Worm (Caenorhabditis elegans) whole organism, L4 larva: ENCODE measurements around the gene C54F6.12.
A peak's percentile ranks its signal among the peaks of the same experiment; 100 is the strongest.

ENCODE experiments used
- R02D3.7 ChIP-seq: fragments of 150-350 bp; sonication (generic microtip); optimal IDR thresholded peaks from 3 replicates; lab custom pipeline; 2014; ENCODE audit warnings: missing biosample characterization, missing genetic modification characterization
- Y105C5A.15 ChIP-seq: fragments of 200-800 bp; sonication (Bioruptor generic); IDR thresholded peaks from 2 replicates; pipeline ENCODE4 v1.3.6; 2022; ENCODE audit warnings: missing genetic modification characterization, missing compliant biosample characterization
- Y5F2A.4 ChIP-seq: fragments of 200-800 bp; sonication (Bioruptor generic); optimal IDR thresholded peaks from 2 replicates; lab custom pipeline; 2018; ENCODE audit warnings: mild to moderate bottlenecking, missing genetic modification characterization, missing compliant biosample characterization
- Y75B8A.6 ChIP-seq: fragments of 200-800 bp; sonication (Bioruptor generic); IDR thresholded peaks from 2 replicates; pipeline ENCODE4 v1.3.6; 2022; ENCODE audit warnings: missing genetic modification reagents, missing genetic modification characterization, missing compliant biosample characterization
- ZK337.2 ChIP-seq: fragments of 200-800 bp; sonication (Bioruptor generic); IDR thresholded peaks from 2 replicates; pipeline ENCODE4 v1.3.6; 2022; ENCODE audit warnings: missing genetic modification reagents, missing genetic modification characterization, missing compliant biosample characterization
- ZK546.5 ChIP-seq, 2 experiments: sonication (generic microtip); optimal IDR thresholded peaks; 2 replicates each; lab custom pipeline; 2017; ENCODE audit warnings: missing biosample characterization in 2 of 2, missing genetic modification characterization in 2 of 2
- ama-1 ChIP-seq: fragments of 150-350 bp; optimal IDR thresholded peaks from 2 replicates; lab custom pipeline; 2014; ENCODE audit warnings: inconsistent platforms, mixed read lengths
- arid-1 ChIP-seq: fragments of 200-800 bp; sonication (Bioruptor generic); conservative IDR thresholded peaks from 2 replicates; pipeline ENCODE4 v1.3.6; 2022; ENCODE audit warnings: missing genetic modification reagents, missing genetic modification characterization, missing compliant biosample characterization
- ceh-20 ChIP-seq: fragments of 200-800 bp; sonication (Bioruptor generic); IDR thresholded peaks from 2 replicates; pipeline ENCODE4 v1.3.6; 2022; ENCODE audit warnings: missing genetic modification reagents, missing genetic modification characterization, missing compliant biosample characterization
- ceh-32 ChIP-seq: sonication (generic microtip); optimal IDR thresholded peaks from 2 replicates; lab custom pipeline; 2016; ENCODE audit warnings: mild to moderate bottlenecking, missing genetic modification characterization, missing compliant biosample characterization; ENCODE audit not compliant: poor library complexity
- ceh-82 ChIP-seq: sonication (generic microtip); optimal IDR thresholded peaks from 2 replicates; lab custom pipeline; 2017; ENCODE audit warnings: missing biosample characterization, missing genetic modification characterization
- ctbp-1 ChIP-seq: fragments of 200-800 bp; sonication (Bioruptor generic); IDR thresholded peaks from 2 replicates; pipeline ENCODE4 v1.3.6; 2022; ENCODE audit warnings: missing genetic modification reagents, missing genetic modification characterization, missing compliant biosample characterization
- daf-16 ChIP-seq, 3 experiments: sonication (generic microtip); optimal IDR thresholded peaks; 2 replicates each; lab custom pipeline; 2016 to 2017; ENCODE audit warnings: missing genetic modification characterization in 3 of 3, missing genetic modification reagents in 3 of 3, mild to moderate bottlenecking in 2 of 3, missing compliant biosample characterization in 2 of 3, missing biosample characterization in 1 of 3, moderate library complexity in 1 of 3
- dmd-8 ChIP-seq: fragments of 200-800 bp; sonication (Bioruptor generic); IDR thresholded peaks from 2 replicates; pipeline ENCODE4 v1.3.6; 2022; ENCODE audit warnings: missing genetic modification characterization, missing compliant biosample characterization
- dpl-1 ChIP-seq: fragments of 150-350 bp; optimal IDR thresholded peaks from 2 replicates; lab custom pipeline; 2014; ENCODE audit warnings: missing biosample characterization, missing genetic modification reagents, missing genetic modification characterization
- duxl-1 ChIP-seq: sonication (generic microtip); optimal IDR thresholded peaks from 2 replicates; lab custom pipeline; 2016; ENCODE audit warnings: mild to moderate bottlenecking, missing genetic modification characterization, moderate library complexity, missing compliant biosample characterization; ENCODE audit not compliant: poor library complexity
- fkh-10 ChIP-seq: fragments of 150-350 bp; optimal IDR thresholded peaks from 2 replicates; lab custom pipeline; 2014; ENCODE audit warnings: missing biosample characterization, missing genetic modification reagents, missing genetic modification characterization
- fos-1 ChIP-seq: fragments of 150-350 bp; optimal IDR thresholded peaks from 2 replicates; lab custom pipeline; 2014; ENCODE audit warnings: missing biosample characterization, missing genetic modification characterization
- gei-8 ChIP-seq: fragments of 200-800 bp; sonication (Bioruptor generic); optimal IDR thresholded peaks from 2 replicates; lab custom pipeline; 2018; ENCODE audit warnings: mild to moderate bottlenecking, missing genetic modification characterization, missing compliant biosample characterization
- hmg-1.1 ChIP-seq: fragments of 200-800 bp; sonication (Bioruptor generic); IDR thresholded peaks from 2 replicates; pipeline ENCODE4 v1.3.6; 2022; ENCODE audit warnings: missing genetic modification reagents, missing genetic modification characterization, missing compliant biosample characterization
- lin-1 ChIP-seq: fragments of 200-800 bp; sonication (Bioruptor generic); IDR thresholded peaks from 2 replicates; pipeline ENCODE4 v1.3.6; 2022; ENCODE audit warnings: missing genetic modification reagents, missing genetic modification characterization, missing compliant biosample characterization
- lin-15B ChIP-seq: fragments of 150-350 bp; sonication (generic microtip); optimal IDR thresholded peaks from 3 replicates; lab custom pipeline; 2014; ENCODE audit warnings: missing biosample characterization, missing genetic modification characterization
- lir-3 ChIP-seq: sonication (generic microtip); optimal IDR thresholded peaks from 2 replicates; lab custom pipeline; 2016; ENCODE audit warnings: mild to moderate bottlenecking, missing genetic modification characterization, missing compliant biosample characterization
- mdl-1 ChIP-seq, 2 experiments: fragments of 150-350 bp in 1 of 2; sonication (generic microtip) in 1 of 2; optimal IDR thresholded peaks; 2 replicates each; lab custom pipeline; 2014 to 2017; ENCODE audit warnings: missing biosample characterization in 2 of 2, missing genetic modification characterization in 2 of 2
- mdt-29 ChIP-seq: fragments of 200-800 bp; sonication (Bioruptor generic); IDR thresholded peaks from 2 replicates; pipeline ENCODE4 v1.3.6; 2022; ENCODE audit warnings: missing genetic modification reagents, missing genetic modification characterization, missing compliant biosample characterization
- mxl-2 ChIP-seq: fragments of 200-800 bp; sonication (Bioruptor generic); conservative IDR thresholded peaks from 2 replicates; pipeline ENCODE4 v1.3.6; 2022; ENCODE audit warnings: missing genetic modification reagents, missing genetic modification characterization, missing compliant biosample characterization
- nhr-10 ChIP-seq: fragments of 150-350 bp; optimal IDR thresholded peaks from 2 replicates; lab custom pipeline; 2014; ENCODE audit warnings: missing biosample characterization, missing genetic modification characterization
- nhr-25 ChIP-seq: sonication (generic microtip); optimal IDR thresholded peaks from 2 replicates; lab custom pipeline; 2017; ENCODE audit warnings: missing genetic modification characterization, mild to moderate bottlenecking, missing compliant biosample characterization, antibody characterized with exemption, moderate library complexity, borderline replicate concordance; ENCODE audit not compliant: insufficient read depth
- nhr-28 ChIP-seq: fragments of 150-350 bp; optimal IDR thresholded peaks from 2 replicates; lab custom pipeline; 2014; ENCODE audit warnings: missing biosample characterization, missing genetic modification characterization
- nhr-48 ChIP-seq: sonication (generic microtip); optimal IDR thresholded peaks from 2 replicates; lab custom pipeline; 2016; ENCODE audit warnings: mild to moderate bottlenecking, missing genetic modification characterization, missing compliant biosample characterization
- nhr-77 ChIP-seq: fragments of 150-350 bp; optimal IDR thresholded peaks from 2 replicates; lab custom pipeline; 2014; ENCODE audit warnings: missing biosample characterization, missing genetic modification characterization
- saeg-2 ChIP-seq: fragments of 200-800 bp; sonication (Bioruptor generic); IDR thresholded peaks from 2 replicates; pipeline ENCODE4 v1.3.6; 2022; ENCODE audit warnings: missing genetic modification reagents, missing genetic modification characterization, missing compliant biosample characterization
- sdz-12 ChIP-seq: fragments of 200-800 bp; sonication (Bioruptor generic); optimal IDR thresholded peaks from 2 replicates; lab custom pipeline; 2018; ENCODE audit warnings: mild to moderate bottlenecking, missing genetic modification characterization, missing compliant biosample characterization
- skn-1 ChIP-seq: fragments of 150-350 bp; optimal IDR thresholded peaks from 2 replicates; lab custom pipeline; 2014; ENCODE audit warnings: missing biosample characterization, missing genetic modification characterization
- spr-3 ChIP-seq: fragments of 200-800 bp; sonication (Bioruptor generic); optimal IDR thresholded peaks from 2 replicates; lab custom pipeline; 2018; ENCODE audit warnings: mild to moderate bottlenecking, missing genetic modification characterization, missing compliant biosample characterization
- tag-97 ChIP-seq: fragments of 200-800 bp; sonication (Bioruptor generic); IDR thresholded peaks from 2 replicates; pipeline ENCODE4 v1.3.6; 2022; ENCODE audit warnings: missing genetic modification characterization, missing compliant biosample characterization
- unc-62 ChIP-seq, 3 experiments: fragments of 150-350 bp in 1 of 3; sonication (generic microtip); optimal IDR thresholded peaks in 2 of 3; peaks in 1 of 3; 1 replicate in 1 of 3; 2 replicates in 2 of 3; lab custom pipeline; 2014 to 2017; ENCODE audit warnings: missing biosample characterization in 3 of 3, missing genetic modification characterization in 3 of 3, missing genetic modification reagents in 3 of 3, missing genotype in 1 of 3
- zip-11 ChIP-seq: fragments of 200-800 bp; sonication (Bioruptor generic); IDR thresholded peaks from 2 replicates; pipeline ENCODE4 v1.3.6; 2022; ENCODE audit warnings: missing genetic modification characterization, missing compliant biosample characterization

Gene C54F6.12

ce11 chrV:7547479-7547878 lies 9.6 kb upstream of the C54F6.12 start, which contains the start of gene ftn-1:
Gene ftn-1, minus strand, starts transcription at chrV:7547579.
- TF ChIP-seq fkh-10 = no peak
- no peak for TF ChIP-seq sdz-12 (GFP tag; lab: Kevin White, UChicago)
- TF ChIP-seq Y105C5A.15 (GFP tag; lab: Robert Waterston, UW) = no peak
- no peak for TF ChIP-seq dpl-1 (GFP tag; lab: Kevin White, UChicago)
- no peak for TF ChIP-seq lir-3 (tag; lab: Kevin White, UChicago)
- TF ChIP-seq nhr-48 (tag; lab: Kevin White, UChicago) = no peak
- TF ChIP-seq mdt-29 = no peak
- no peak for TF ChIP-seq ctbp-1 (GFP tag; lab: Robert Waterston, UW)
- no peak for TF ChIP-seq ceh-20 (GFP tag; lab: Robert Waterston, UW)
- no peak for TF ChIP-seq lin-15B (tag; lab: Kevin White, UChicago)
- TF ChIP-seq hmg-1.1 (GFP tag; lab: Robert Waterston, UW) = no peak
- TF ChIP-seq unc-62 (GFP tag; optimal IDR thresholded peaks at IDR 0.05 in 1 of 2; lab: Kevin White, UChicago) = peak in 1 of 2 experiments; percentile 48
- TF ChIP-seq unc-62 (tag; optimal IDR thresholded peaks at IDR 0.05; lab: Kevin White, UChicago) = no peak
- peak; percentile 37 for TF ChIP-seq ama-1
- TF ChIP-seq mxl-2 (GFP tag; lab: Robert Waterston, UW) = no peak
- TF ChIP-seq ceh-82 (tag; lab: Kevin White, UChicago) = no peak
- no peak for TF ChIP-seq dmd-8 (GFP tag; lab: Robert Waterston, UW)
- no peak for TF ChIP-seq duxl-1
- TF ChIP-seq daf-16 (GFP tag; optimal IDR thresholded peaks at IDR 0.05; lab: Kevin White, UChicago) = no peak
- peak; percentile 74 for TF ChIP-seq daf-16 (tag; optimal IDR thresholded peaks at IDR 0.05; lab: Kevin White, UChicago)

- TF ChIP-seq nhr-10 (tag; lab: Kevin White, UChicago) (no peak), nhr-77 (tag; lab: Kevin White, UChicago) (no peak), nhr-28 (no peak)
These were observed 7.3 kb upstream of the C54F6.12 start, which contains the start of the genes C54F6.19 and nhx-3 for ce11 chrV:7545187-7545586. Gene C54F6.19, plus strand, starts transcription at chrV:7545487. Gene nhx-3, minus strand, starts transcription at chrV:7545523.

- TF ChIP-seq nhr-48 (tag; lab: Kevin White, UChicago) (peak; percentile 79), Y75B8A.6 (GFP tag; lab: Robert Waterston, UW) (no peak), nhr-28 (peak; percentile 10), spr-3 (no peak), saeg-2 (GFP tag; lab: Robert Waterston, UW) (no peak), dpl-1 (GFP tag; lab: Kevin White, UChicago) (no peak), nhr-25 (tag; lab: Kevin White, UChicago) (no peak), Y105C5A.15 (GFP tag; lab: Robert Waterston, UW) (no peak), R02D3.7 (no peak), duxl-1 (no peak), unc-62 (GFP tag; optimal IDR thresholded peaks at IDR 0.05 in 1 of 2; lab: Kevin White, UChicago) (peak in 1 of 2 experiments; percentile 87), unc-62 (tag; optimal IDR thresholded peaks at IDR 0.05; lab: Kevin White, UChicago) (no peak), skn-1 (tag; lab: Kevin White, UChicago) (no peak), Y5F2A.4 (GFP tag; lab: Kevin White, UChicago) (no peak), ZK546.5 (tag; optimal IDR thresholded peaks at IDR 0.05; lab: Kevin White, UChicago) (no peak), fos-1 (tag; lab: Kevin White, UChicago) (no peak), zip-11 (GFP tag; lab: Robert Waterston, UW) (no peak), mdl-1 (tag; optimal IDR thresholded peaks at IDR 0.05; lab: Kevin White, UChicago) (peak in 1 of 2 experiments; percentile 8), tag-97 (GFP tag; lab: Robert Waterston, UW) (no peak), arid-1 (GFP tag; lab: Robert Waterston, UW) (no peak), ceh-32 (tag; lab: Kevin White, UChicago) (no peak), lin-1 (GFP tag; lab: Robert Waterston, UW) (no peak), ZK337.2 (GFP tag; lab: Robert Waterston, UW) (no peak), gei-8 (GFP tag; lab: Kevin White, UChicago) (no peak)
These were observed 5.8 kb upstream of the C54F6.12 start for ce11 chrV:7543728-7544127.
